Fruit fly (Drosophila melanogaster) whole organism, embryonic: Measurements from ENCODE around the gene spg.

Source experiments
- CG10321 ChIP-seq: fragments of 200-800 bp; sonication (Bioruptor generic); IDR thresholded peaks from 2 replicates; pipeline ENCODE4 v1.3.6; 2022; ENCODE audit warnings: missing biosample characterization, missing genetic modification characterization
- CG12942 ChIP-seq: fragments of 200-800 bp; sonication (Bioruptor generic); optimal IDR thresholded peaks from 3 replicates; lab custom pipeline; 2016; ENCODE audit warnings: missing biosample characterization, missing genetic modification characterization
- CG2202 ChIP-seq: fragments of 200-800 bp; sonication (Bioruptor generic); optimal IDR thresholded peaks from 2 replicates; lab custom pipeline; 2018; ENCODE audit warnings: missing biosample characterization, mild to moderate bottlenecking, missing genetic modification characterization
- CG34422 ChIP-seq: fragments of 200-800 bp; sonication (Bioruptor generic); IDR thresholded peaks from 3 replicates; pipeline ENCODE4 v1.3.6; 2022; ENCODE audit warnings: missing biosample characterization, missing genetic modification characterization
- Hmx ChIP-seq: fragments of 200-800 bp; sonication (Bioruptor generic); optimal IDR thresholded peaks from 2 replicates; lab custom pipeline; 2016; ENCODE audit warnings: missing biosample characterization, missing genetic modification characterization
- Jarid2 ChIP-seq: fragments of 200-800 bp; sonication (Bioruptor generic); optimal IDR thresholded peaks from 3 replicates; lab custom pipeline; 2017; ENCODE audit warnings: mild to moderate bottlenecking, missing biosample characterization, missing genetic modification reagents, missing genetic modification characterization
- cad ChIP-seq: fragments of >200 bp; optimal IDR thresholded peaks from 2 replicates; lab custom pipeline; 2017; ENCODE audit warnings: missing biosample characterization, missing genetic modification characterization
- kni ChIP-seq: fragments of 200-800 bp; sonication (Bioruptor generic); optimal IDR thresholded peaks from 3 replicates; lab custom pipeline; 2017; ENCODE audit warnings: mild to moderate bottlenecking, missing biosample characterization, missing genetic modification reagents, missing genetic modification characterization
- lov ChIP-seq, 2 experiments: fragments of 200-800 bp in 1 of 2; fragments of >200 bp in 1 of 2; sonication (Bioruptor generic) in 1 of 2; IDR thresholded peaks in 1 of 2; optimal IDR thresholded peaks in 1 of 2; 2 replicates in 1 of 2; 3 replicates in 1 of 2; pipeline versions ENCODE4 v1.3.6 to Lab custom; 2017 to 2022; ENCODE audit warnings: missing biosample characterization in 1 of 2, missing genetic modification characterization in 1 of 2
- tin ChIP-seq: fragments of 200-800 bp; sonication (Bioruptor generic); optimal IDR thresholded peaks from 3 replicates; lab custom pipeline; 2016; ENCODE audit warnings: missing biosample characterization, missing genetic modification characterization

- peak; percentile 15 for TF ChIP-seq tin (GFP tag; lab: Kevin White, UChicago)
- no peak for TF ChIP-seq Jarid2
- TF ChIP-seq lov (optimal IDR thresholded peaks at IDR 0.05; lab: Kevin White, UChicago), result no peak
- TF ChIP-seq lov (GFP tag; IDR thresholded peaks at IDR 0.05; lab: Robert Waterston, UW), result no peak
- no peak for TF ChIP-seq kni
- peak; percentile 26 for TF ChIP-seq CG12942 (GFP tag; lab: Kevin White, UChicago)
- TF ChIP-seq Hmx (GFP tag; lab: Kevin White, UChicago), result no peak
- no peak for TF ChIP-seq CG10321
- no peak for TF ChIP-seq CG34422
- no peak for TF ChIP-seq CG2202 (tag; lab: Kevin White, UChicago)
- TF ChIP-seq cad (GFP tag; lab: Kevin White, UChicago), result no peak
Observed at dm6 chr3R:28857287-28858024, 12.4 kb downstream of the spg start.
